Fruit fly (Drosophila melanogaster) whole organism, pupa: Measurements from ENCODE around the gene disp.

Source experiments
- CG10348 ChIP-seq: fragments of 200-800 bp; sonication (Bioruptor generic); IDR thresholded peaks from 2 replicates; pipeline ENCODE4 v1.3.6; 2022; ENCODE audit warnings: missing biosample characterization, missing genetic modification characterization
- CG12605 ChIP-seq: fragments of 200-800 bp; sonication (Bioruptor generic); IDR thresholded peaks from 2 replicates; pipeline ENCODE4 v1.3.6; 2022; ENCODE audit warnings: missing biosample characterization, missing genetic modification characterization
- CG13204 ChIP-seq: fragments of 200-800 bp; sonication (Bioruptor generic); optimal IDR thresholded peaks from 2 replicates; lab custom pipeline; 2018; ENCODE audit warnings: missing biosample characterization, mild to moderate bottlenecking, missing genetic modification characterization, moderate library complexity
- CG14655 ChIP-seq: fragments of 200-800 bp; sonication (Bioruptor generic); optimal IDR thresholded peaks from 3 replicates; lab custom pipeline; 2017; ENCODE audit warnings: mild to moderate bottlenecking, missing biosample characterization, missing genetic modification reagents, missing genetic modification characterization
- CG15710 ChIP-seq: fragments of 200-800 bp; sonication (Bioruptor generic); optimal IDR thresholded peaks from 2 replicates; lab custom pipeline; 2018; ENCODE audit warnings: missing biosample characterization, mild to moderate bottlenecking, missing genetic modification characterization, moderate library complexity
- CG17806 ChIP-seq: fragments of 200-800 bp; sonication (Bioruptor generic); optimal IDR thresholded peaks from 2 replicates; lab custom pipeline; 2018; ENCODE audit warnings: missing biosample characterization, mild to moderate bottlenecking, missing genetic modification characterization, moderate library complexity
- CG32121 ChIP-seq: fragments of 200-800 bp; sonication (Bioruptor generic); IDR thresholded peaks from 2 replicates; pipeline ENCODE4 v1.3.6; 2022; ENCODE audit warnings: missing biosample characterization, missing genetic modification characterization
- CG34367 ChIP-seq: fragments of 200-800 bp; sonication (Bioruptor generic); optimal IDR thresholded peaks from 2 replicates; lab custom pipeline; 2018; ENCODE audit warnings: missing biosample characterization, mild to moderate bottlenecking, missing genetic modification characterization
- CG4496 ChIP-seq: fragments of 200-800 bp; sonication (Bioruptor generic); IDR thresholded peaks from 3 replicates; pipeline ENCODE4 v1.3.6; 2022; ENCODE audit warnings: missing biosample characterization, missing genetic modification characterization
- CG8159 ChIP-seq: fragments of 200-800 bp; sonication (Bioruptor generic); optimal IDR thresholded peaks from 3 replicates; lab custom pipeline; 2018; ENCODE audit warnings: missing biosample characterization, mild to moderate bottlenecking, missing genetic modification characterization, moderate library complexity
- CG8301 ChIP-seq: fragments of 200-800 bp; sonication (Bioruptor generic); optimal IDR thresholded peaks from 2 replicates; lab custom pipeline; 2018; ENCODE audit warnings: missing biosample characterization, mild to moderate bottlenecking, missing genetic modification characterization
- CG9948 ChIP-seq: fragments of 200-800 bp; sonication (Bioruptor generic); optimal IDR thresholded peaks from 2 replicates; lab custom pipeline; 2018; ENCODE audit warnings: missing biosample characterization, mild to moderate bottlenecking, missing genetic modification characterization, moderate library complexity
- D1 ChIP-seq: fragments of 200-800 bp; sonication (Bioruptor generic); optimal IDR thresholded peaks from 2 replicates; lab custom pipeline; 2018; ENCODE audit warnings: missing biosample characterization, mild to moderate bottlenecking, missing genetic modification characterization, moderate library complexity
- EcR ChIP-seq: fragments of 200-800 bp; sonication (Bioruptor generic); optimal IDR thresholded peaks from 3 replicates; lab custom pipeline; 2019; ENCODE audit warnings: missing biosample characterization, missing genetic modification characterization, mild to moderate bottlenecking, moderate library complexity, missing genetic modification reagents
- Ets98B ChIP-seq: fragments of 200-800 bp; sonication (Bioruptor generic); IDR thresholded peaks from 2 replicates; pipeline ENCODE4 v1.3.6; 2022; ENCODE audit warnings: missing biosample characterization, missing genetic modification characterization
- Pif1A ChIP-seq: fragments of 200-800 bp; sonication (Bioruptor generic); optimal IDR thresholded peaks from 3 replicates; lab custom pipeline; 2016; ENCODE audit warnings: missing biosample characterization, missing genetic modification characterization
- Pif1B ChIP-seq: fragments of 200-800 bp; sonication (Bioruptor generic); optimal IDR thresholded peaks from 3 replicates; lab custom pipeline; 2016; ENCODE audit warnings: missing biosample characterization, missing genetic modification characterization
- Snoo ChIP-seq: fragments of 200-800 bp; sonication (Bioruptor generic); optimal IDR thresholded peaks from 3 replicates; lab custom pipeline; 2017; ENCODE audit warnings: missing biosample characterization, mild to moderate bottlenecking, missing genetic modification characterization, inconsistent platforms
- fd96Ca ChIP-seq: fragments of 200-800 bp; sonication (Bioruptor generic); IDR thresholded peaks from 3 replicates; pipeline ENCODE4 v1.3.6; 2022; ENCODE audit warnings: missing biosample characterization, missing genetic modification characterization
- gl ChIP-seq: fragments of 200-800 bp; sonication (Bioruptor generic); optimal IDR thresholded peaks from 2 replicates; lab custom pipeline; 2018; ENCODE audit warnings: missing biosample characterization, mild to moderate bottlenecking, missing genetic modification characterization
- rn ChIP-seq: fragments of 200-800 bp; sonication (Bioruptor generic); IDR thresholded peaks from 2 replicates; pipeline ENCODE4 v1.3.6; 2022; ENCODE audit warnings: missing biosample characterization, missing genetic modification characterization

disp gene

dm6 chr3R:5836536-5836935, 19.6 kb downstream of the disp start:
- TF ChIP-seq CG32121 (no peak), CG8159 (tag; lab: Kevin White, UChicago) (no peak)

dm6 chr3R:5833948-5834504, 22.1 kb downstream of the disp start:
- TF ChIP-seq CG34367 (tag; lab: Kevin White, UChicago) (peak; percentile 77), CG17806 (tag; lab: Kevin White, UChicago) (peak; percentile 76), fd96Ca (GFP tag; lab: Robert Waterston, UW) (peak; percentile 97), CG8159 (tag; lab: Kevin White, UChicago) (peak; percentile 83), EcR (GFP tag; lab: Kevin White, UChicago) (peak; percentile 12), D1 (no peak), Ets98B (GFP tag; lab: Robert Waterston, UW) (peak; percentile 96), CG8301 (peak; percentile 95), CG32121 (peak; percentile 92), CG13204 (GFP tag; lab: Kevin White, UChicago) (no peak), Pif1B (GFP tag; lab: Kevin White, UChicago) (peak; percentile 87), CG12605 (GFP tag; lab: Robert Waterston, UW) (peak; percentile 90), CG4496 (peak; percentile 96), CG15710 (tag; lab: Kevin White, UChicago) (peak; percentile 81), gl (peak; percentile 55), CG10348 (GFP tag; lab: Robert Waterston, UW) (peak; percentile 64; the same call in 1 of the 2 replicates), CG9948 (tag; lab: Kevin White, UChicago) (no peak), rn (GFP tag; lab: Robert Waterston, UW) (peak; percentile 88), CG14655 (GFP tag; lab: Kevin White, UChicago) (peak; percentile 93), Pif1A (peak; percentile 89), Snoo (tag; lab: Kevin White, UChicago) (peak; percentile 85)

- TF ChIP-seq CG4496 (no peak), CG12605 (GFP tag; lab: Robert Waterston, UW) (no peak), CG14655 (GFP tag; lab: Kevin White, UChicago) (no peak)
These were observed 23.6 kb downstream of the disp start for dm6 chr3R:5832345-5832981.

- TF ChIP-seq Snoo (tag; lab: Kevin White, UChicago) (no peak), CG9948 (tag; lab: Kevin White, UChicago) (no peak), CG34367 (tag; lab: Kevin White, UChicago) (no peak), Ets98B (GFP tag; lab: Robert Waterston, UW) (no peak), Pif1A (no peak), EcR (GFP tag; lab: Kevin White, UChicago) (no peak), CG10348 (GFP tag; lab: Robert Waterston, UW) (no peak), D1 (no peak), CG12605 (GFP tag; lab: Robert Waterston, UW) (no peak), CG15710 (tag; lab: Kevin White, UChicago) (no peak), fd96Ca (GFP tag; lab: Robert Waterston, UW) (no peak), gl (no peak), CG4496 (no peak)
- TF ChIP-seq, all 21 proteins: peak for 0
These were observed 24.8 kb downstream of the disp start, which contains the start of gene CG1208 for dm6 chr3R:5831339-5831738. TSS of gene CG1208 (plus strand) at chr3R:5831639.

- no peak for TF ChIP-seq CG14655 (GFP tag; lab: Kevin White, UChicago)
- no peak for TF ChIP-seq CG13204 (GFP tag; lab: Kevin White, UChicago)
- no peak for TF ChIP-seq CG10348 (GFP tag; lab: Robert Waterston, UW)
- TF ChIP-seq CG12605 (GFP tag; lab: Robert Waterston, UW) = no peak
- TF ChIP-seq rn (GFP tag; lab: Robert Waterston, UW) = no peak
These were observed 26.3 kb downstream of the disp start, which contains the start of gene glob3 for dm6 chr3R:5829762-5830161. TSS of gene glob3 (plus strand) at chr3R:5830062.

dm6 chr3R:5824456-5824855, 31.7 kb downstream of the disp start, which contains the start of the genes Sec20 and dgrn:
TSS of gene Sec20 (minus strand) at chr3R:5824532.
TSS of gene dgrn (plus strand) at chr3R:5824615.
- peak; percentile 43 for TF ChIP-seq CG9948 (tag; lab: Kevin White, UChicago)
- TF ChIP-seq gl = no peak
- peak; percentile 66 for TF ChIP-seq CG8159 (tag; lab: Kevin White, UChicago)
- peak; percentile 55 for TF ChIP-seq Pif1B (GFP tag; lab: Kevin White, UChicago)
- peak; percentile 60 for TF ChIP-seq CG15710 (tag; lab: Kevin White, UChicago)
- no peak for TF ChIP-seq D1
- TF ChIP-seq fd96Ca (GFP tag; lab: Robert Waterston, UW) = no peak
- no peak for TF ChIP-seq CG8301
- TF ChIP-seq Snoo (tag; lab: Kevin White, UChicago) = peak; percentile 48
- TF ChIP-seq CG14655 (GFP tag; lab: Kevin White, UChicago) = no peak
- no peak for TF ChIP-seq rn (GFP tag; lab: Robert Waterston, UW)
- peak; percentile 22; the same call in 1 of the 2 replicates for TF ChIP-seq Ets98B (GFP tag; lab: Robert Waterston, UW)
- TF ChIP-seq Pif1A = no peak
- TF ChIP-seq CG17806 (tag; lab: Kevin White, UChicago) = peak; percentile 55
- peak; percentile 25 for TF ChIP-seq CG34367 (tag; lab: Kevin White, UChicago)
- TF ChIP-seq CG13204 (GFP tag; lab: Kevin White, UChicago) = no peak
- TF ChIP-seq EcR (GFP tag; lab: Kevin White, UChicago) = no peak
- TF ChIP-seq CG4496 = no peak
